Worm (Caenorhabditis elegans) whole organism, L3 larva: ENCODE results near the gene F54H12.8.

Experiments used
- R02D3.7 ChIP-seq: fragments of 150-350 bp; optimal IDR thresholded peaks from 2 replicates; lab custom pipeline; 2014; ENCODE audit warnings: missing biosample characterization, missing genetic modification characterization
- ama-1 ChIP-seq: fragments of 150-350 bp; optimal IDR thresholded peaks from 2 replicates; lab custom pipeline; 2018
- unc-39 ChIP-seq: sonication (generic microtip); optimal IDR thresholded peaks from 4 replicates; lab custom pipeline; 2017; ENCODE audit warnings: missing biosample characterization, missing genetic modification characterization

DNA sequence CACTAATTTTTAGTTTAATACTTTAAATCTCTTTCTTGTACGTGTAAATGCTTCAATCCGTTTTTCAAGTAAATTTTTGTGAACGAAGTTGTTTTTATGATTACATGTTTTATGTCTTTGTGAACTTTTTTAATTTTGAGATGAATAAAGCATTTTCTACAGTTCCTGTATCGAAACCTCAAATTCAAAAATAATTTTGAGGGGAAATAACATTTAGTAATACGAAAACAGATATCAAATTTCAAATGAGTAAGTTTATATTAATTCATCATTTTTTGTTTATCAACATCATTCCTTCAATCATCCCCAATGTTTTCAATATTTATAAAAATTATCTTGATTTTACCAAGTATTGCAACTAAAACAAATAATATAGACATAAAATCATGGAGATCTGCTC lies 31.5 kb downstream of the F54H12.8 start, which contains the start of gene C29E4.10:
- no peak for TF ChIP-seq ama-1 (lab: Kevin White, UChicago)
- no peak for TF ChIP-seq unc-39 (tag; lab: Kevin White, UChicago)
- no peak for TF ChIP-seq R02D3.7 (tag; lab: Kevin White, UChicago)
